Fruit fly (Drosophila melanogaster) whole organism, embryonic: ENCODE data around the gene CG8173.

Source experiments
- C15 ChIP-seq: fragments of 200-800 bp; sonication (Bioruptor generic); IDR thresholded peaks from 3 replicates; pipeline ENCODE4 v1.3.6; 2022; ENCODE audit warnings: missing biosample characterization, missing genetic modification characterization
- CG10366 ChIP-seq: fragments of 200-800 bp; sonication (Bioruptor generic); IDR thresholded peaks from 2 replicates; pipeline ENCODE4 v1.3.6; 2022; ENCODE audit warnings: missing biosample characterization, missing genetic modification characterization
- CG10979 ChIP-seq: fragments of 200-800 bp; sonication (Bioruptor generic); optimal IDR thresholded peaks from 2 replicates; lab custom pipeline; 2018; ENCODE audit warnings: missing biosample characterization, mild to moderate bottlenecking, missing genetic modification characterization, moderate library complexity
- CG11093 ChIP-seq: fragments of 200-800 bp; sonication (Bioruptor generic); IDR thresholded peaks from 3 replicates; pipeline ENCODE4 v1.3.6; 2022; ENCODE audit warnings: missing biosample characterization, missing genetic modification characterization
- CG12071 ChIP-seq: fragments of 200-800 bp; sonication (Bioruptor generic); optimal IDR thresholded peaks from 3 replicates; lab custom pipeline; 2018; ENCODE audit warnings: missing biosample characterization, mild to moderate bottlenecking, missing genetic modification characterization
- CG13624 ChIP-seq: fragments of 200-800 bp; sonication (Bioruptor generic); optimal IDR thresholded peaks from 2 replicates; lab custom pipeline; 2016; ENCODE audit warnings: missing biosample characterization, missing genetic modification characterization
- CG15514 ChIP-seq: fragments of 200-800 bp; sonication (Bioruptor generic); optimal IDR thresholded peaks from 3 replicates; lab custom pipeline; 2017; ENCODE audit warnings: missing biosample characterization, missing genetic modification characterization, mild to moderate bottlenecking, moderate library complexity, missing genetic modification reagents
- CG2116 ChIP-seq: fragments of 200-800 bp; sonication (Bioruptor generic); optimal IDR thresholded peaks from 3 replicates; lab custom pipeline; 2018; ENCODE audit warnings: missing biosample characterization, mild to moderate bottlenecking, missing genetic modification characterization
- CG2199 ChIP-seq: fragments of 200-800 bp; sonication (Bioruptor generic); IDR thresholded peaks from 3 replicates; pipeline ENCODE4 v1.3.6; 2022; ENCODE audit warnings: missing biosample characterization, missing genetic modification characterization
- CG30403 ChIP-seq: fragments of 200-800 bp; sonication (Bioruptor generic); optimal IDR thresholded peaks from 3 replicates; lab custom pipeline; 2016; ENCODE audit warnings: missing biosample characterization, missing genetic modification characterization
- CG3065 ChIP-seq: fragments of 200-800 bp; sonication (Bioruptor generic); optimal IDR thresholded peaks from 2 replicates; lab custom pipeline; 2016; ENCODE audit warnings: missing biosample characterization, missing genetic modification characterization
- CG4707 ChIP-seq: fragments of 200-800 bp; sonication (Bioruptor generic); optimal IDR thresholded peaks from 2 replicates; lab custom pipeline; 2018; ENCODE audit warnings: missing biosample characterization, mild to moderate bottlenecking, missing genetic modification characterization, moderate library complexity
- CG5245 ChIP-seq: fragments of 200-800 bp; sonication (Bioruptor generic); optimal IDR thresholded peaks from 3 replicates; lab custom pipeline; 2016; ENCODE audit warnings: missing biosample characterization, missing genetic modification characterization
- CG8281 ChIP-seq: fragments of 200-800 bp; sonication (Bioruptor generic); optimal IDR thresholded peaks from 2 replicates; lab custom pipeline; 2018; ENCODE audit warnings: missing biosample characterization, mild to moderate bottlenecking, missing genetic modification characterization, moderate library complexity
- CG8924 ChIP-seq: fragments of 200-800 bp; optimal IDR thresholded peaks from 3 replicates; lab custom pipeline; 2019; ENCODE audit warnings: missing biosample characterization, mild to moderate bottlenecking, missing genetic modification characterization, moderate library complexity
- D19B ChIP-seq: fragments of 200-800 bp; sonication (Bioruptor generic); optimal IDR thresholded peaks from 2 replicates; lab custom pipeline; 2017; ENCODE audit warnings: missing biosample characterization, mild to moderate bottlenecking, missing genetic modification characterization
- Dip3 ChIP-seq: fragments of 200-800 bp; sonication (Bioruptor generic); optimal IDR thresholded peaks from 3 replicates; lab custom pipeline; 2016; ENCODE audit warnings: missing biosample characterization, missing genetic modification characterization
- Dp ChIP-seq: fragments of 200-800 bp; sonication (Bioruptor generic); optimal IDR thresholded peaks from 2 replicates; lab custom pipeline; 2018; ENCODE audit warnings: missing biosample characterization, mild to moderate bottlenecking, missing genetic modification characterization, moderate library complexity
- GATAe ChIP-seq: fragments of 200-800 bp; sonication (Bioruptor generic); conservative IDR thresholded peaks from 2 replicates; pipeline ENCODE4 v1.3.6; 2022; ENCODE audit warnings: missing biosample characterization, missing genetic modification characterization
- HmgZ ChIP-seq: fragments of 200-800 bp; sonication (Bioruptor generic); optimal IDR thresholded peaks from 2 replicates; lab custom pipeline; 2018; ENCODE audit warnings: missing biosample characterization, mild to moderate bottlenecking, missing genetic modification characterization
- Lhr ChIP-seq: fragments of 200-800 bp; sonication (Bioruptor generic); optimal IDR thresholded peaks from 3 replicates; lab custom pipeline; 2017; ENCODE audit warnings: mild to moderate bottlenecking, missing biosample characterization, missing genetic modification reagents, missing genetic modification characterization
- Nf-YC ChIP-seq: fragments of 200-800 bp; optimal IDR thresholded peaks from 3 replicates; lab custom pipeline; 2019; ENCODE audit warnings: missing biosample characterization, mild to moderate bottlenecking, missing genetic modification characterization, moderate library complexity
- Pdp1 ChIP-seq, 2 experiments: fragments of 200-800 bp; sonication (Bioruptor generic); optimal IDR thresholded peaks; 3 replicates each; lab custom pipeline; 2016; ENCODE audit warnings: missing biosample characterization in 2 of 2, missing genetic modification characterization in 2 of 2, mild to moderate bottlenecking in 1 of 2, moderate library complexity in 1 of 2
- Rfx ChIP-seq: fragments of 200-800 bp; sonication (Bioruptor generic); IDR thresholded peaks from 2 replicates; pipeline ENCODE4 v1.3.6; 2022; ENCODE audit warnings: missing biosample characterization, missing genetic modification characterization
- Sox102F ChIP-seq: fragments of 200-800 bp; sonication (Bioruptor generic); optimal IDR thresholded peaks from 2 replicates; lab custom pipeline; 2018; ENCODE audit warnings: missing biosample characterization, mild to moderate bottlenecking, missing genetic modification characterization, moderate library complexity
- Ssrp ChIP-seq: fragments of 200-800 bp; sonication (Bioruptor generic); optimal IDR thresholded peaks from 2 replicates; lab custom pipeline; 2018; ENCODE audit warnings: missing biosample characterization, mild to moderate bottlenecking, missing genetic modification characterization, moderate library complexity
- amos ChIP-seq: fragments of 200-800 bp; sonication (Bioruptor generic); IDR thresholded peaks from 2 replicates; pipeline ENCODE4 v1.3.6; 2022; ENCODE audit warnings: missing biosample characterization, missing genetic modification characterization; ENCODE audit not compliant: partially characterized antibody
- ap ChIP-seq: fragments of 200-800 bp; sonication (Bioruptor generic); IDR thresholded peaks from 2 replicates; pipeline ENCODE4 v1.3.6; 2022; ENCODE audit warnings: missing biosample characterization, missing genetic modification characterization
- ato ChIP-seq: fragments of 200-800 bp; sonication (Bioruptor generic); IDR thresholded peaks from 2 replicates; pipeline ENCODE4 v1.3.6; 2022; ENCODE audit warnings: missing biosample characterization, missing genetic modification characterization; ENCODE audit not compliant: partially characterized antibody
- bbx ChIP-seq: fragments of 200-800 bp; sonication (Bioruptor generic); IDR thresholded peaks from 2 replicates; pipeline ENCODE4 v1.3.6; 2022; ENCODE audit warnings: missing biosample characterization, missing genetic modification characterization; ENCODE audit not compliant: partially characterized antibody
- bigmax ChIP-seq: fragments of 200-800 bp; sonication (Bioruptor generic); optimal IDR thresholded peaks from 2 replicates; lab custom pipeline; 2018; ENCODE audit warnings: missing biosample characterization, mild to moderate bottlenecking, missing genetic modification characterization
- dm ChIP-seq: fragments of 200-800 bp; sonication (Bioruptor generic); optimal IDR thresholded peaks from 3 replicates; lab custom pipeline; 2016; ENCODE audit warnings: missing biosample characterization, missing genetic modification characterization
- ems ChIP-seq: fragments of 200-800 bp; sonication (Bioruptor generic); optimal IDR thresholded peaks from 3 replicates; lab custom pipeline; 2016; ENCODE audit warnings: missing biosample characterization, missing genetic modification characterization
- fd96Cb ChIP-seq: fragments of 200-800 bp; sonication (Bioruptor generic); optimal IDR thresholded peaks from 2 replicates; lab custom pipeline; 2018; ENCODE audit warnings: missing biosample characterization, mild to moderate bottlenecking, missing genetic modification characterization, moderate library complexity
- grn ChIP-seq: fragments of 200-800 bp; sonication (Bioruptor generic); optimal IDR thresholded peaks from 3 replicates; lab custom pipeline; 2017; ENCODE audit warnings: missing biosample characterization, missing genetic modification characterization
- gro ChIP-seq: fragments of 200-800 bp; sonication (Bioruptor generic); optimal IDR thresholded peaks from 2 replicates; lab custom pipeline; 2016; ENCODE audit warnings: missing biosample characterization, missing genetic modification characterization
- gt ChIP-seq: fragments of 200-800 bp; sonication (Bioruptor generic); IDR thresholded peaks from 2 replicates; pipeline ENCODE4 v1.3.6; 2022; ENCODE audit warnings: missing biosample characterization, missing genetic modification characterization
- klu ChIP-seq: fragments of 200-800 bp; sonication (Bioruptor generic); IDR thresholded peaks from 2 replicates; pipeline ENCODE4 v1.3.6; 2022; ENCODE audit warnings: missing biosample characterization, missing genetic modification characterization
- nerfin-1 ChIP-seq: fragments of 200-800 bp; sonication (Bioruptor generic); optimal IDR thresholded peaks from 3 replicates; lab custom pipeline; 2019; ENCODE audit warnings: missing biosample characterization, mild to moderate bottlenecking, missing genetic modification characterization, moderate library complexity
- odd ChIP-seq: fragments of 200-800 bp; sonication (Bioruptor generic); optimal IDR thresholded peaks from 2 replicates; lab custom pipeline; 2017; ENCODE audit warnings: missing biosample characterization, mild to moderate bottlenecking, missing genetic modification characterization
- psq ChIP-seq: fragments of 200-800 bp; sonication (Bioruptor generic); optimal IDR thresholded peaks from 2 replicates; lab custom pipeline; 2017; ENCODE audit warnings: missing biosample characterization, missing genetic modification characterization
- ro ChIP-seq: fragments of 200-800 bp; sonication (Bioruptor generic); IDR thresholded peaks from 2 replicates; pipeline ENCODE4 v1.3.6; 2022; ENCODE audit warnings: missing biosample characterization, missing genetic modification characterization
- row ChIP-seq: fragments of 200-800 bp; sonication (Bioruptor generic); IDR thresholded peaks from 3 replicates; pipeline ENCODE4 v1.3.6; 2022; ENCODE audit warnings: missing biosample characterization, missing genetic modification characterization
- sob ChIP-seq: fragments of 200-800 bp; sonication (Bioruptor generic); IDR thresholded peaks from 2 replicates; pipeline ENCODE4 v1.3.6; 2022; ENCODE audit warnings: missing biosample characterization, missing genetic modification characterization
- unpg ChIP-seq: fragments of 200-800 bp; sonication (Bioruptor generic); optimal IDR thresholded peaks from 3 replicates; lab custom pipeline; 2018; ENCODE audit warnings: missing biosample characterization, mild to moderate bottlenecking, missing genetic modification characterization, moderate library complexity
- usp ChIP-seq: fragments of >200 bp; optimal IDR thresholded peaks from 2 replicates; lab custom pipeline; 2017; ENCODE audit warnings: missing biosample characterization, missing genetic modification characterization
- wek ChIP-seq: fragments of 200-800 bp; sonication (Bioruptor generic); optimal IDR thresholded peaks from 3 replicates; lab custom pipeline; 2018; ENCODE audit warnings: missing biosample characterization, mild to moderate bottlenecking, missing genetic modification characterization, moderate library complexity

The CG8173 gene

dm6 chrX:17722912-17723311 is 13.5 kb upstream of the CG8173 start (continued):
- no peak for TF ChIP-seq CG15514

DNA sequence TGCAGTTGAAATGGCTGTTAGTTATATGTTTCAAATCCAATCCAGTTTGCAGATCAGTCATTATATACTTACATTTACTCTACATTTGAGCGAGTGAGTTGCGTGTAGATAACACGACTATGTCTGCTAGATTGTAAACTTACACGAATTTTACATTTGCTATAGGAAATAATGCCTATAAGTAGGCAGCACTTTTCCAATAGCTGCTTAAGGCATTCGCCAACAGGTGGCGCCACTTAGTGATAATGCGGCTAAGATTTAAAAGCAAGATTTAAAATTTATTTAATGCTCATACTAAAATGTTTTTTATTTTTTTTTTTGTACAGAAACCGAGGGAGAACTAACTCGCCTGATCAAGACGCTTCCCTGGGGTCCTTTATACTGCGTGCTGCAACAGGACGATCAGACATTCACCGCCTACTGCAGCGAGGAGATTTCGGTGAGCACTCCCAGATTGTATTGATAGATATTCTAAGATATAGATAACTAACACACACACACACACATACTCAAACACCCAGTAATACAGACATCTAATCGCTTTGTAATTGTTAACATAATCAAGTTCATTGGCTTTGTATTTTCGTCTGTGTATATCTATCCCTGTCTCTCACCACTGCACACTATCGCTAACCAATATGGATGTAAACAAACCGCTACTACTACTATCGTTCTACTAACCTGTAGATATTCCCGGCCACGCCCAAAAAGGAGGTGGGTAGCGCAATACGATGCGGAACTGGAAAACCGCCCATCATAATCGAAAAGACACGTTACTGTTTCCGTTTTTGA is 11.0 kb upstream of the CG8173 start:
- TF ChIP-seq D19B (GFP tag; lab: Kevin White, UChicago) (no peak), CG11093 (GFP tag; lab: Robert Waterston, UW) (no peak), CG30403 (GFP tag; lab: Kevin White, UChicago) (no peak), Ssrp (tag; lab: Kevin White, UChicago) (no peak), CG8281 (tag; lab: Kevin White, UChicago) (no peak), usp (GFP tag; lab: Kevin White, UChicago) (no peak), ap (GFP tag; lab: Robert Waterston, UW) (no peak), unpg (GFP tag; lab: Kevin White, UChicago) (no peak), wek (GFP tag; lab: Kevin White, UChicago) (no peak), sob (GFP tag; lab: Robert Waterston, UW) (0 out of 2 replicates have a peak, but pooled peaks have one; percentile 19), CG12071 (GFP tag; lab: Kevin White, UChicago) (no peak), nerfin-1 (tag; lab: Kevin White, UChicago) (no peak), Dp (no peak), Rfx (peak; percentile 53), klu (GFP tag; lab: Robert Waterston, UW) (no peak), psq (GFP tag; lab: Kevin White, UChicago) (no peak), bbx (GFP tag; lab: Robert Waterston, UW) (0 out of 2 replicates have a peak, but pooled peaks have one; percentile 46), Sox102F (GFP tag; lab: Kevin White, UChicago) (no peak), fd96Cb (tag; lab: Kevin White, UChicago) (no peak), CG10366 (GFP tag; lab: Robert Waterston, UW) (no peak), CG2199 (GFP tag; lab: Robert Waterston, UW) (peak; percentile 95), Lhr (GFP tag; lab: Kevin White, UChicago) (peak; percentile 10), ro (GFP tag; lab: Robert Waterston, UW) (no peak), HmgZ (tag; lab: Kevin White, UChicago) (peak; percentile 25), CG5245 (GFP tag; lab: Kevin White, UChicago) (no peak), Nf-YC (tag; lab: Kevin White, UChicago) (peak; percentile 80), GATAe (GFP tag; lab: Robert Waterston, UW) (peak; percentile 50; the same call in 1 of the 2 replicates), gro (no peak), CG2116 (no peak), CG8924 (tag; lab: Kevin White, UChicago) (no peak), CG3065 (no peak), CG4707 (GFP tag; lab: Kevin White, UChicago) (no peak), grn (GFP tag; lab: Kevin White, UChicago) (peak; percentile 86), CG13624 (peak; percentile 23), row (GFP tag; lab: Robert Waterston, UW) (0 out of 3 replicates have a peak, but pooled peaks have one; percentile 6), ato (GFP tag; lab: Robert Waterston, UW) (peak; percentile 39; the same call in 1 of the 2 replicates), gt (GFP tag; lab: Robert Waterston, UW) (no peak), odd (GFP tag; lab: Kevin White, UChicago) (no peak), Dip3 (GFP tag; lab: Kevin White, UChicago) (no peak), dm (GFP tag; lab: Kevin White, UChicago) (no peak), ems (GFP tag; lab: Kevin White, UChicago) (no peak), C15 (no peak), CG10979 (peak; percentile 68), amos (GFP tag; lab: Robert Waterston, UW) (peak; percentile 77), bigmax (GFP tag; lab: Kevin White, UChicago) (no peak), Pdp1 (GFP tag; optimal IDR thresholded peaks at IDR 0.05; lab: Kevin White, UChicago) (no peak)
